Worm (Caenorhabditis elegans): ENCODE results near the gene adm-2.

- no peak for TF ChIP-seq fkh-6 (tag; optimal IDR thresholded peaks at IDR 0.05)
- no peak for TF ChIP-seq sdc-2 (tag; optimal IDR thresholded peaks at IDR 0.05)
- no peak for TF ChIP-seq F13H6.1 (tag; optimal IDR thresholded peaks at IDR 0.05)
- no peak for TF ChIP-seq pha-4 (tag; optimal IDR thresholded peaks at IDR 0.05)
- TF ChIP-seq pax-1 (tag; optimal IDR thresholded peaks at IDR 0.05): no peak
- no peak for TF ChIP-seq ceh-45 (GFP tag; IDR thresholded peaks at IDR 0.05)
- no peak for TF ChIP-seq fkh-10 (GFP tag; optimal IDR thresholded peaks at IDR 0.05)
- no peak for TF ChIP-seq nhr-11 (tag; optimal IDR thresholded peaks at IDR 0.05)
- TF ChIP-seq ceh-2 (tag; optimal IDR thresholded peaks at IDR 0.05): no peak
- TF ChIP-seq dmd-4 (tag; optimal IDR thresholded peaks at IDR 0.05; ENCODE audit: borderline replicate concordance): no peak
- no peak for TF ChIP-seq nfya-1 (tag; optimal IDR thresholded peaks at IDR 0.05)
- TF ChIP-seq ceh-14 (tag; optimal IDR thresholded peaks at IDR 0.05): no peak
Measured at ce11 chrX:13668728-13669127, 19.0 kb upstream of the adm-2 start, which contains the start of gene C04A11.2.

Data from whole organism, late embryonic.